ENCODE assay signal across 4 worm cellular contexts in the genomic region with DNA sequence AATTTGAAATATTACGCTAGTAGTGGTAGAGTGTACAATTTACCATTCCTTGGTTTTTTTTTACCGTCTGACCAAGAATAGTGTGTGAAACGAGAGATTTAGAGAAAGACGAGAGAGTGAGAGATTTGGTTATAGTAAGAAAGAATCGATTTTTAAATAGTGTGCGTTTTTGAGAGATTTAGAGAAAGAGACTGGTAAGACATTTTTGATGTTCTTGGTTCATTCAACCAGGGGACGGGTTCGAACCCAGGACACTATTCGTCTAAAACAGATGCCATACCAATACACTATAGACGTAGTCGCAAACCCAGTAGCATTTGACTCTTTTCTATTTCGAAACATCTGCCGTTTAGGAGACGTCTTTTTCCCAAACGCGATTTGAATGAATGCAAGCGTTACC.
TF ChIP-seq lines count a peak whose summit lies in the region.

No protein-coding gene starts in this region.

TF ChIP-seq in whole organism, L2 larva, 48 proteins besides CTCF, POLR2A, EP300 and RAD21 (continues in another document):
- TF ChIP-seq elt-1 (tag; optimal IDR thresholded peaks at IDR 0.05; lab: Kevin White, UChicago) (no peak), ZK546.5 (tag; optimal IDR thresholded peaks at IDR 0.05; lab: Kevin White, UChicago) (no peak), ztf-11 (tag; optimal IDR thresholded peaks at IDR 0.05; lab: Kevin White, UChicago) (peak; percentile 21), lin-39 (tag; optimal IDR thresholded peaks at IDR 0.05; lab: Kevin White, UChicago) (no peak), ceh-16 (tag; optimal IDR thresholded peaks at IDR 0.05; lab: Kevin White, UChicago) (peak; percentile 30), blmp-1 (tag; optimal IDR thresholded peaks at IDR 0.05; lab: Kevin White, UChicago; ENCODE audit: insufficient read depth) (peak; percentile 56), sma-9 (GFP tag; optimal IDR thresholded peaks at IDR 0.05; lab: Kevin White, UChicago) (peak; percentile 94), sma-9 (tag; optimal IDR thresholded peaks at IDR 0.05; lab: Kevin White, UChicago) (no peak), unc-62 (GFP tag; optimal IDR thresholded peaks at IDR 0.05; lab: Kevin White, UChicago) (no peak), F13H6.1 (tag; optimal IDR thresholded peaks at IDR 0.05; lab: Kevin White, UChicago) (peak; percentile 85), snpc-4 (tag; optimal IDR thresholded peaks at IDR 0.05; lab: Kevin White, UChicago) (peak; percentile 8), nhr-129 (tag; optimal IDR thresholded peaks at IDR 0.05; lab: Kevin White, UChicago) (peak; percentile 97), zag-1 (tag; optimal IDR thresholded peaks at IDR 0.05; lab: Kevin White, UChicago) (peak; percentile 64), mdl-1 (tag; optimal IDR thresholded peaks at IDR 0.05; lab: Kevin White, UChicago) (no peak), lin-13 (GFP tag; optimal IDR thresholded peaks at IDR 0.05; lab: Kevin White, UChicago) (peak; percentile 83), mbf-1 (tag; optimal IDR thresholded peaks at IDR 0.05; lab: Kevin White, UChicago) (no peak), unc-39 (tag; optimal IDR thresholded peaks at IDR 0.05; lab: Kevin White, UChicago) (no peak), lsy-2 (tag; optimal IDR thresholded peaks at IDR 0.05; lab: Kevin White, UChicago) (peak; percentile 77 to 90), Y55F3AM.14 (GFP tag; optimal IDR thresholded peaks at IDR 0.05; lab: Kevin White, UChicago) (peak; percentile 76), C34F6.9 (tag; optimal IDR thresholded peaks at IDR 0.05; lab: Kevin White, UChicago) (peak; percentile 94), ztf-4 (tag; optimal IDR thresholded peaks at IDR 0.05; lab: Kevin White, UChicago) (peak; percentile 52), mab-5 (tag; optimal IDR thresholded peaks at IDR 0.05; lab: Kevin White, UChicago) (peak; percentile 53)

TF ChIP-seq in whole organism, L4 larva, 104 proteins besides CTCF, POLR2A, EP300 and RAD21 (continues in another document):
- TF ChIP-seq nhr-25 (tag; optimal IDR thresholded peaks at IDR 0.05; lab: Kevin White, UChicago; ENCODE audit: borderline replicate concordance, insufficient read depth) = peak; percentile 90
- TF ChIP-seq fkh-10 (GFP tag; optimal IDR thresholded peaks at IDR 0.05; lab: Kevin White, UChicago) = peak; percentile 18
- peak; percentile 84 for TF ChIP-seq mes-2 (tag; optimal IDR thresholded peaks at IDR 0.05; lab: Kevin White, UChicago; ENCODE audit: poor library complexity, severe bottlenecking)
- TF ChIP-seq R02D3.7 (tag; optimal IDR thresholded peaks at IDR 0.05; lab: Kevin White, UChicago) = no peak
- peak; percentile 64 to 82 for TF ChIP-seq daf-16 (GFP tag; optimal IDR thresholded peaks at IDR 0.05; lab: Kevin White, UChicago)
- TF ChIP-seq daf-16 (tag; optimal IDR thresholded peaks at IDR 0.05; lab: Kevin White, UChicago) = peak; percentile 52
- peak; percentile 6 for TF ChIP-seq F10B5.3 (tag; optimal IDR thresholded peaks at IDR 0.05; lab: Kevin White, UChicago)
- TF ChIP-seq lin-15B (tag; optimal IDR thresholded peaks at IDR 0.05; lab: Kevin White, UChicago) = no peak
- TF ChIP-seq mep-1 (tag; optimal IDR thresholded peaks at IDR 0.05; lab: Kevin White, UChicago) = peak; percentile 92
- peak; percentile 76; the same call in 1 of the 2 replicates for TF ChIP-seq zfp-3 (GFP tag; conservative IDR thresholded peaks at IDR 0.05; lab: Robert Waterston, UW)
- TF ChIP-seq arid-1 (GFP tag; conservative IDR thresholded peaks at IDR 0.05; lab: Robert Waterston, UW) = peak; percentile 82; the same call in 1 of the 2 replicates
- TF ChIP-seq ceh-20 (GFP tag; IDR thresholded peaks at IDR 0.05; lab: Robert Waterston, UW) = peak; percentile 85
- TF ChIP-seq zag-1 (tag; optimal IDR thresholded peaks at IDR 0.05; lab: Kevin White, UChicago) = peak; percentile 36
- TF ChIP-seq mdt-29 (GFP tag; IDR thresholded peaks at IDR 0.05; lab: Robert Waterston, UW) = peak; percentile 80; the same call in 1 of the 2 replicates
- TF ChIP-seq lsy-2 (tag; optimal IDR thresholded peaks at IDR 0.05; lab: Kevin White, UChicago) = peak in 1 of 2 experiments; percentile 89
- TF ChIP-seq lin-13 (GFP tag; optimal IDR thresholded peaks at IDR 0.05; lab: Kevin White, UChicago) = peak; percentile 80
- TF ChIP-seq lin-29 (GFP tag; IDR thresholded peaks at IDR 0.05; lab: Robert Waterston, UW) = peak; percentile 68
- peak; percentile 87 for TF ChIP-seq dve-1 (tag; optimal IDR thresholded peaks at IDR 0.05; lab: Kevin White, UChicago; ENCODE audit: insufficient read depth)
- no peak for TF ChIP-seq lim-7 (GFP tag; IDR thresholded peaks at IDR 0.05; lab: Robert Waterston, UW)
- peak; percentile 30 for TF ChIP-seq nhr-11 (tag; optimal IDR thresholded peaks at IDR 0.05; lab: Kevin White, UChicago)

TF ChIP-seq in whole organism, late embryonic, 69 proteins besides CTCF, POLR2A, EP300 and RAD21 (continues in another document):
- TF ChIP-seq madf-2 (tag; optimal IDR thresholded peaks at IDR 0.05; lab: Kevin White, UChicago) (peak; percentile 30), hlh-30 (tag; optimal IDR thresholded peaks at IDR 0.05; lab: Kevin White, UChicago; ENCODE audit: insufficient read depth) (peak; percentile 14), ahr-1 (tag; optimal IDR thresholded peaks at IDR 0.05; lab: Kevin White, UChicago) (peak; percentile 29), elt-2 (tag; optimal IDR thresholded peaks at IDR 0.05; lab: Kevin White, UChicago) (peak; percentile 70), pros-1 (tag; optimal IDR thresholded peaks at IDR 0.05; lab: Kevin White, UChicago) (no peak), unc-55 (GFP tag; optimal IDR thresholded peaks at IDR 0.05; lab: Kevin White, UChicago) (no peak), ceh-48 (tag; optimal IDR thresholded peaks at IDR 0.05; lab: Kevin White, UChicago) (peak; percentile 82), hlh-8 (tag; optimal IDR thresholded peaks at IDR 0.05; lab: Kevin White, UChicago) (peak; percentile 65), fkh-10 (GFP tag; optimal IDR thresholded peaks at IDR 0.05; lab: Kevin White, UChicago) (no peak), gmeb-2 (tag; optimal IDR thresholded peaks at IDR 0.05; lab: Kevin White, UChicago) (peak; percentile 79), tbx-7 (tag; optimal IDR thresholded peaks at IDR 0.05; lab: Kevin White, UChicago) (no peak), ceh-24 (tag; optimal IDR thresholded peaks at IDR 0.05; lab: Kevin White, UChicago) (no peak), ref-2 (tag; optimal IDR thresholded peaks at IDR 0.05; lab: Kevin White, UChicago) (peak; percentile 67), odd-2 (tag; optimal IDR thresholded peaks at IDR 0.05; lab: Kevin White, UChicago) (no peak), K02D7.2 (tag; optimal IDR thresholded peaks at IDR 0.05; lab: Kevin White, UChicago) (peak; percentile 41), ceh-19 (GFP tag; optimal IDR thresholded peaks at IDR 0.05; lab: Kevin White, UChicago) (peak; percentile 78), elt-4 (tag; optimal IDR thresholded peaks at IDR 0.05; lab: Kevin White, UChicago) (no peak), nhr-232 (tag; optimal IDR thresholded peaks at IDR 0.05; lab: Kevin White, UChicago) (peak; percentile 61), che-1 (tag; optimal IDR thresholded peaks at IDR 0.05; lab: Kevin White, UChicago) (peak; percentile 80), pha-2 (tag; optimal IDR thresholded peaks at IDR 0.05; lab: Kevin White, UChicago) (peak; percentile 13), ceh-2 (tag; optimal IDR thresholded peaks at IDR 0.05; lab: Kevin White, UChicago) (peak; percentile 55), rnt-1 (tag; optimal IDR thresholded peaks at IDR 0.05; lab: Kevin White, UChicago) (peak; percentile 60), ceh-22 (tag; optimal IDR thresholded peaks at IDR 0.05; lab: Kevin White, UChicago) (no peak), sdc-2 (tag; optimal IDR thresholded peaks at IDR 0.05; lab: Kevin White, UChicago) (peak; percentile 41), ceh-9 (tag; optimal IDR thresholded peaks at IDR 0.05; lab: Kevin White, UChicago) (no peak)

TF ChIP-seq in whole organism, mixed stage, embryonic, 35 proteins besides CTCF, POLR2A, EP300 and RAD21 (continues in another document):
- TF ChIP-seq unc-62 (GFP tag; optimal IDR thresholded peaks at IDR 0.05; lab: Kevin White, UChicago) = peak; percentile 36
- TF ChIP-seq mab-5 (tag; optimal IDR thresholded peaks at IDR 0.05; lab: Kevin White, UChicago) = no peak
- peak; percentile 81 for TF ChIP-seq unc-120 (tag; optimal IDR thresholded peaks at IDR 0.05; lab: Kevin White, UChicago; ENCODE audit: poor library complexity, severe bottlenecking)
- peak; percentile 88 for TF ChIP-seq cnd-1 (tag; optimal IDR thresholded peaks at IDR 0.05; lab: Kevin White, UChicago)
- peak; percentile 20 for TF ChIP-seq elt-1 (tag; optimal IDR thresholded peaks at IDR 0.05; lab: Kevin White, UChicago; ENCODE audit: borderline replicate concordance, insufficient read depth)
- TF ChIP-seq unc-39 (tag; optimal IDR thresholded peaks at IDR 0.05; lab: Kevin White, UChicago) = no peak
- TF ChIP-seq nhr-76 (tag; optimal IDR thresholded peaks at IDR 0.05; lab: Kevin White, UChicago) = no peak
- TF ChIP-seq hlh-1 (tag; optimal IDR thresholded peaks at IDR 0.05; lab: Kevin White, UChicago) = no peak
- no peak for TF ChIP-seq zip-8 (tag; optimal IDR thresholded peaks at IDR 0.05; lab: Kevin White, UChicago)
- no peak for TF ChIP-seq blmp-1 (tag; optimal IDR thresholded peaks at IDR 0.05; lab: Kevin White, UChicago)
- TF ChIP-seq ces-1 (GFP tag; optimal IDR thresholded peaks at IDR 0.05; lab: Kevin White, UChicago) = peak; percentile 28
- peak; percentile 82 for TF ChIP-seq mls-2 (tag; optimal IDR thresholded peaks at IDR 0.05; lab: Kevin White, UChicago)
- peak; percentile 8 for TF ChIP-seq lsy-2 (tag; optimal IDR thresholded peaks at IDR 0.05; lab: Kevin White, UChicago)
- TF ChIP-seq flh-1 (GFP tag; optimal IDR thresholded peaks at IDR 0.05; lab: Kevin White, UChicago) = peak; percentile 37
- TF ChIP-seq ztf-11 (tag; optimal IDR thresholded peaks at IDR 0.05; lab: Kevin White, UChicago) = no peak
- peak; percentile 83 for TF ChIP-seq M03D4.4 (tag; optimal IDR thresholded peaks at IDR 0.05; lab: Kevin White, UChicago)
- peak; percentile 26 for TF ChIP-seq lin-13 (tag; optimal IDR thresholded peaks at IDR 0.05; lab: Kevin White, UChicago)
- TF ChIP-seq nhr-2 (tag; optimal IDR thresholded peaks at IDR 0.05; lab: Kevin White, UChicago) = no peak
- TF ChIP-seq tbx-8 (GFP tag; optimal IDR thresholded peaks at IDR 0.05; lab: Kevin White, UChicago) = peak; percentile 22
- TF ChIP-seq ceh-83 (GFP tag; optimal IDR thresholded peaks at IDR 0.05; lab: Kevin White, UChicago) = peak; percentile 85
- no peak for TF ChIP-seq mep-1 (tag; optimal IDR thresholded peaks at IDR 0.05; lab: Kevin White, UChicago)
- TF ChIP-seq drap-1 (GFP tag; optimal IDR thresholded peaks at IDR 0.05; lab: Kevin White, UChicago) = no peak
- TF ChIP-seq bed-3 (GFP tag; optimal IDR thresholded peaks at IDR 0.05; lab: Kevin White, UChicago) = peak; percentile 37
- TF ChIP-seq pha-4 (tag; optimal IDR thresholded peaks at IDR 0.05; lab: Kevin White, UChicago) = no peak
- no peak for TF ChIP-seq nhr-28 (tag; optimal IDR thresholded peaks at IDR 0.05; lab: Kevin White, UChicago)
- TF ChIP-seq snpc-4 (tag; optimal IDR thresholded peaks at IDR 0.05; lab: Kevin White, UChicago) = no peak
- no peak for TF ChIP-seq nhr-237 (tag; optimal IDR thresholded peaks at IDR 0.05; lab: Kevin White, UChicago)
- TF ChIP-seq sptf-1 (tag; optimal IDR thresholded peaks at IDR 0.05; lab: Kevin White, UChicago) = peak; percentile 91
